Worm (Caenorhabditis elegans) whole organism, L4 larva: ENCODE results near the gene dlc-1.
A peak's percentile ranks its signal among the peaks of the same experiment; 100 is the strongest.

ENCODE experiments used
- T20F7.1 ChIP-seq: fragments of 200-800 bp; sonication (Bioruptor generic); optimal IDR thresholded peaks from 2 replicates; lab custom pipeline; 2018; ENCODE audit warnings: mild to moderate bottlenecking, missing genetic modification characterization, missing compliant biosample characterization
- Y105C5A.15 ChIP-seq: fragments of 200-800 bp; sonication (Bioruptor generic); IDR thresholded peaks from 2 replicates; pipeline ENCODE4 v1.3.6; 2022; ENCODE audit warnings: missing genetic modification characterization, missing compliant biosample characterization
- Y75B8A.6 ChIP-seq: fragments of 200-800 bp; sonication (Bioruptor generic); IDR thresholded peaks from 2 replicates; pipeline ENCODE4 v1.3.6; 2022; ENCODE audit warnings: missing genetic modification reagents, missing genetic modification characterization, missing compliant biosample characterization
- aha-1 ChIP-seq: fragments of 150-350 bp; peaks from one replicate; lab custom pipeline; 2014; ENCODE audit warnings: missing biosample characterization, missing genetic modification characterization
- aly-2 ChIP-seq: sonication (generic microtip); optimal IDR thresholded peaks from 2 replicates; lab custom pipeline; 2018; ENCODE audit warnings: missing biosample characterization, missing genetic modification characterization
- ama-1 ChIP-seq: fragments of 150-350 bp; optimal IDR thresholded peaks from 2 replicates; lab custom pipeline; 2014; ENCODE audit warnings: inconsistent platforms, mixed read lengths
- ceh-82 ChIP-seq: sonication (generic microtip); optimal IDR thresholded peaks from 2 replicates; lab custom pipeline; 2017; ENCODE audit warnings: missing biosample characterization, missing genetic modification characterization
- ces-1 ChIP-seq: fragments of 150-350 bp; sonication (generic microtip); optimal IDR thresholded peaks from 4 replicates; lab custom pipeline; 2014; ENCODE audit warnings: missing biosample characterization, missing genetic modification reagents, missing genetic modification characterization
- daf-8 ChIP-seq: fragments of 200-800 bp; sonication (Bioruptor generic); IDR thresholded peaks from 2 replicates; pipeline ENCODE4 v1.3.6; 2022; ENCODE audit warnings: missing genetic modification characterization, missing compliant biosample characterization
- dmd-6 ChIP-seq: fragments of 200-800 bp; sonication (Bioruptor generic); IDR thresholded peaks from 2 replicates; pipeline ENCODE4 v1.3.6; 2022; ENCODE audit warnings: missing genetic modification reagents, missing genetic modification characterization, missing compliant biosample characterization
- dmd-8 ChIP-seq: fragments of 200-800 bp; sonication (Bioruptor generic); IDR thresholded peaks from 2 replicates; pipeline ENCODE4 v1.3.6; 2022; ENCODE audit warnings: missing genetic modification characterization, missing compliant biosample characterization
- dmd-9 ChIP-seq: fragments of 200-800 bp; sonication (Bioruptor generic); IDR thresholded peaks from 2 replicates; pipeline ENCODE4 v1.3.6; 2022; ENCODE audit warnings: missing genetic modification reagents, missing genetic modification characterization, missing compliant biosample characterization
- dpl-1 ChIP-seq: fragments of 150-350 bp; optimal IDR thresholded peaks from 2 replicates; lab custom pipeline; 2014; ENCODE audit warnings: missing biosample characterization, missing genetic modification reagents, missing genetic modification characterization
- egl-43 ChIP-seq: fragments of 200-800 bp; sonication (Bioruptor generic); IDR thresholded peaks from 2 replicates; pipeline ENCODE4 v1.3.6; 2022; ENCODE audit warnings: missing genetic modification reagents, missing genetic modification characterization, missing compliant biosample characterization
- fos-1 ChIP-seq: fragments of 150-350 bp; optimal IDR thresholded peaks from 2 replicates; lab custom pipeline; 2014; ENCODE audit warnings: missing biosample characterization, missing genetic modification characterization
- gei-8 ChIP-seq: fragments of 200-800 bp; sonication (Bioruptor generic); optimal IDR thresholded peaks from 2 replicates; lab custom pipeline; 2018; ENCODE audit warnings: mild to moderate bottlenecking, missing genetic modification characterization, missing compliant biosample characterization
- hif-1 ChIP-seq, 2 experiments: sonication (generic microtip); optimal IDR thresholded peaks; 2 replicates each; lab custom pipeline; 2016 to 2017; ENCODE audit warnings: missing compliant biosample characterization in 2 of 2, missing genetic modification characterization in 2 of 2, missing genetic modification reagents in 2 of 2, missing genotype in 2 of 2, mild to moderate bottlenecking in 1 of 2
- hlh-11 ChIP-seq: fragments of 200-800 bp; sonication (Bioruptor generic); optimal IDR thresholded peaks from 2 replicates; lab custom pipeline; 2018; ENCODE audit warnings: mild to moderate bottlenecking, missing genetic modification characterization, missing compliant biosample characterization
- hlh-30 ChIP-seq: sonication (generic microtip); optimal IDR thresholded peaks from 2 replicates; lab custom pipeline; 2017; ENCODE audit warnings: antibody characterized with exemption, mild to moderate bottlenecking, missing genetic modification characterization, missing compliant biosample characterization; ENCODE audit not compliant: insufficient read depth
- hmg-1.1 ChIP-seq: fragments of 200-800 bp; sonication (Bioruptor generic); IDR thresholded peaks from 2 replicates; pipeline ENCODE4 v1.3.6; 2022; ENCODE audit warnings: missing genetic modification reagents, missing genetic modification characterization, missing compliant biosample characterization
- lin-13 ChIP-seq: fragments of 150-350 bp; optimal IDR thresholded peaks from 2 replicates; lab custom pipeline; 2014; ENCODE audit warnings: missing biosample characterization, missing genetic modification reagents, missing genetic modification characterization
- lin-29 ChIP-seq: fragments of 200-800 bp; sonication (Bioruptor generic); IDR thresholded peaks from 2 replicates; pipeline ENCODE4 v1.3.6; 2022; ENCODE audit warnings: missing genetic modification reagents, missing genetic modification characterization, missing compliant biosample characterization
- lin-39 ChIP-seq: fragments of 150-350 bp; optimal IDR thresholded peaks from 2 replicates; lab custom pipeline; 2014; ENCODE audit warnings: missing biosample characterization, missing genetic modification reagents, missing genetic modification characterization
- lsy-2 ChIP-seq, 2 experiments: fragments of 150-350 bp in 1 of 2; sonication (generic microtip) in 1 of 2; optimal IDR thresholded peaks; 2 replicates each; lab custom pipeline; 2014 to 2017; ENCODE audit warnings: missing biosample characterization in 2 of 2, missing genetic modification characterization in 2 of 2
- mdl-1 ChIP-seq, 2 experiments: fragments of 150-350 bp in 1 of 2; sonication (generic microtip) in 1 of 2; optimal IDR thresholded peaks; 2 replicates each; lab custom pipeline; 2014 to 2017; ENCODE audit warnings: missing biosample characterization in 2 of 2, missing genetic modification characterization in 2 of 2
- mep-1 ChIP-seq: fragments of 150-350 bp; sonication (generic microtip); optimal IDR thresholded peaks from 3 replicates; lab custom pipeline; 2014; ENCODE audit warnings: missing biosample characterization, missing genetic modification characterization
- nhr-102 ChIP-seq: sonication (generic microtip); optimal IDR thresholded peaks from 2 replicates; lab custom pipeline; 2016; ENCODE audit warnings: mild to moderate bottlenecking, missing genetic modification characterization, moderate library complexity, missing compliant biosample characterization
- nhr-28 ChIP-seq: fragments of 150-350 bp; optimal IDR thresholded peaks from 2 replicates; lab custom pipeline; 2014; ENCODE audit warnings: missing biosample characterization, missing genetic modification characterization
- pqm-1 ChIP-seq: sonication (generic microtip); optimal IDR thresholded peaks from 2 replicates; lab custom pipeline; 2017; ENCODE audit warnings: missing biosample characterization, missing genetic modification characterization
- set-16 ChIP-seq: fragments of 200-800 bp; sonication (Bioruptor generic); IDR thresholded peaks from 2 replicates; pipeline ENCODE4 v1.3.6; 2022; ENCODE audit warnings: missing genetic modification reagents, missing genetic modification characterization, missing compliant biosample characterization
- snpc-1.2 ChIP-seq: fragments of 200-800 bp; sonication (Bioruptor generic); IDR thresholded peaks from 2 replicates; pipeline ENCODE4 v1.3.6; 2022; ENCODE audit warnings: missing genetic modification reagents, missing genetic modification characterization, missing compliant biosample characterization
- spr-3 ChIP-seq: fragments of 200-800 bp; sonication (Bioruptor generic); optimal IDR thresholded peaks from 2 replicates; lab custom pipeline; 2018; ENCODE audit warnings: mild to moderate bottlenecking, missing genetic modification characterization, missing compliant biosample characterization
- unc-39 ChIP-seq: sonication (generic microtip); optimal IDR thresholded peaks from 2 replicates; lab custom pipeline; 2017; ENCODE audit warnings: missing biosample characterization, missing genetic modification characterization

The dlc-1 gene

ce11 chrIII:6478256-6479004 is 14.9 kb upstream of the dlc-1 start, which contains the start of gene zip-8:
TSS of gene zip-8 (plus strand) at chrIII:6478955.
- TF ChIP-seq aly-2 (tag; lab: Kevin White, UChicago) (no peak), dpl-1 (GFP tag; lab: Kevin White, UChicago) (no peak), aha-1 (tag; lab: Kevin White, UChicago) (peak; percentile 71), egl-43 (no peak), set-16 (GFP tag; lab: Robert Waterston, UW) (peak; percentile 66)

- TF ChIP-seq lsy-2 (tag; optimal IDR thresholded peaks at IDR 0.05; lab: Kevin White, UChicago): no peak
Measured at ce11 chrIII:6476380-6476779, 12.8 kb upstream of the dlc-1 start.

DNA sequence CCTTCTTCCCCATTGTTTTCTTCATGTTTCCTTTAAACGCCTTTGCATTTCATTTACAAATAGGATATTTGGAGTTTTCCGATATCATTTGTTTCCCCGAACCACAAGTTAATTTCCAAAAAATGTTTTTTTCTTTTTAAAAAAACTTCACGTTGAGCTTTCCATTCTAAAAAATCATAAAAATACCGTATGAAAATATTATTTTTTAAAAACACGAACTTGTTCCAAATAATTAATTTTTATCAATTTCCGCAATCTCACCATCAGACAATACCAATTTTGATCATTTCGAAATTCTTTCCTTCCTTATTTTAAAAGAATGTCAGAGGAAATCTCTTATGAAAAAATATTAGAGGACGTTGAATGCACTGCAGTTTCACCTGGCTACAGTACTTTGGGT is 7.9 kb upstream of the dlc-1 start, which contains the start of gene wht-6:
wht-6 (plus strand) TSS at position 301 of the 400 bp plus-strand sequence.
- TF ChIP-seq set-16 (GFP tag; lab: Robert Waterston, UW): no peak
- no peak for TF ChIP-seq gei-8 (GFP tag; lab: Kevin White, UChicago)
- no peak for TF ChIP-seq mep-1
- TF ChIP-seq Y105C5A.15 (GFP tag; lab: Robert Waterston, UW): no peak
- TF ChIP-seq dmd-9 (GFP tag; lab: Robert Waterston, UW): no peak
- no peak for TF ChIP-seq hif-1 (tag; optimal IDR thresholded peaks at IDR 0.05; lab: Kevin White, UChicago)
- TF ChIP-seq T20F7.1: no peak
- TF ChIP-seq daf-8 (GFP tag; lab: Robert Waterston, UW): no peak
- no peak for TF ChIP-seq fos-1 (tag; lab: Kevin White, UChicago)

DNA sequence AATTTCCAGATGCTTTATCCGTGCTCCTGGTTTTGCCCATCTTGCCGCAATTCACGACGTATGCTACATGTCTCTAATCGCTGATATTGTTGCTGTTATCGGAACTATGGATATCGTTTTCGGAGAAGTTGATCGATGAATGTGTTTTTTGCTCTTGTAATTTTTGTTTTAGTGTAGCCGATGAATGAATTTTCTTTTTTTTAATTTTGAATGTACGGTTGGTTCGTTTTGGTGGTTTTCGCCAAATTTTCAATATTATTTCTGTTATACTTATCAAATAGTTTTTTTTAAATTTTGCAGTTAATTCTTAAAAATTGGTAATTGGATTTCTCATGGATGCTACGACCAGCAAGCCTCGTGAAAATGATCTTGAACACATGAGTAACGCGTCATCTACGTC is 3.4 kb upstream of the dlc-1 start, which contains the start of gene T26A5.2:
T26A5.2 (plus strand) TSS at position 301 of the 400 bp plus-strand sequence.
- TF ChIP-seq lin-13 (GFP tag; lab: Kevin White, UChicago) (no peak), aha-1 (tag; lab: Kevin White, UChicago) (peak; percentile 4), snpc-1.2 (GFP tag; lab: Robert Waterston, UW) (no peak)

ce11 chrIII:6464913-6465312 is 1.3 kb upstream of the dlc-1 start, which contains the start of gene nduf-2.2:
TSS of gene nduf-2.2 (plus strand) at chrIII:6465222.
- TF ChIP-seq Y75B8A.6 (GFP tag; lab: Robert Waterston, UW): no peak
- TF ChIP-seq Y105C5A.15 (GFP tag; lab: Robert Waterston, UW): no peak
- TF ChIP-seq pqm-1 (tag; lab: Kevin White, UChicago): no peak
- no peak for TF ChIP-seq lin-29 (GFP tag; lab: Robert Waterston, UW)
- TF ChIP-seq ama-1 (lab: Kevin White, UChicago): no peak
- TF ChIP-seq mdl-1 (tag; optimal IDR thresholded peaks at IDR 0.05; lab: Kevin White, UChicago): no peak
- no peak for TF ChIP-seq nhr-102 (tag; lab: Kevin White, UChicago)
- no peak for TF ChIP-seq ceh-82 (tag; lab: Kevin White, UChicago)
- no peak for TF ChIP-seq dmd-6 (GFP tag; lab: Robert Waterston, UW)
- no peak for TF ChIP-seq hlh-30 (tag; lab: Kevin White, UChicago)
- no peak for TF ChIP-seq hmg-1.1 (GFP tag; lab: Robert Waterston, UW)
- no peak for TF ChIP-seq spr-3 (GFP tag; lab: Kevin White, UChicago)
- no peak for TF ChIP-seq lin-39 (tag; lab: Kevin White, UChicago)
- TF ChIP-seq dmd-8: no peak
- no peak for TF ChIP-seq hlh-11 (tag; lab: Kevin White, UChicago)
- no peak for TF ChIP-seq nhr-28
- no peak for TF ChIP-seq unc-39 (tag; lab: Kevin White, UChicago)
- TF ChIP-seq ces-1 (GFP tag; lab: Kevin White, UChicago): no peak
